Fruit fly (Drosophila melanogaster) whole organism, embryonic: ENCODE results near the gene Nmdar1.
A peak's percentile ranks its signal among the peaks of the same experiment; 100 is the strongest.

Experiments used
- Asciz ChIP-seq: fragments of 200-800 bp; sonication (Bioruptor generic); optimal IDR thresholded peaks from 2 replicates; lab custom pipeline; 2017; ENCODE audit warnings: missing biosample characterization, mild to moderate bottlenecking, missing genetic modification characterization, missing genetic modification reagents
- Atf3 ChIP-seq: fragments of 200-800 bp; sonication (Bioruptor generic); optimal IDR thresholded peaks from 3 replicates; lab custom pipeline; 2016; ENCODE audit warnings: missing biosample characterization, missing genetic modification characterization
- Atf6 ChIP-seq: fragments of 200-800 bp; sonication (Bioruptor generic); IDR thresholded peaks from 2 replicates; pipeline ENCODE4 v1.3.6; 2022; ENCODE audit warnings: missing biosample characterization, missing genetic modification characterization
- CG10321 ChIP-seq: fragments of 200-800 bp; sonication (Bioruptor generic); IDR thresholded peaks from 2 replicates; pipeline ENCODE4 v1.3.6; 2022; ENCODE audit warnings: missing biosample characterization, missing genetic modification characterization
- CG10366 ChIP-seq: fragments of 200-800 bp; sonication (Bioruptor generic); IDR thresholded peaks from 2 replicates; pipeline ENCODE4 v1.3.6; 2022; ENCODE audit warnings: missing biosample characterization, missing genetic modification characterization
- CG10565 ChIP-seq: fragments of 200-800 bp; sonication (Bioruptor generic); optimal IDR thresholded peaks from 3 replicates; lab custom pipeline; 2016; ENCODE audit warnings: missing biosample characterization, mild to moderate bottlenecking, missing genetic modification characterization
- CG11398 ChIP-seq: fragments of 200-800 bp; sonication (Bioruptor generic); optimal IDR thresholded peaks from 2 replicates; lab custom pipeline; 2016; ENCODE audit warnings: missing biosample characterization, missing genetic modification characterization
- CG11723 ChIP-seq: fragments of 200-800 bp; sonication (Bioruptor generic); optimal IDR thresholded peaks from 2 replicates; lab custom pipeline; 2017; ENCODE audit warnings: missing biosample characterization, mild to moderate bottlenecking, missing genetic modification characterization
- CG12236 ChIP-seq: fragments of 200-800 bp; sonication (Bioruptor generic); optimal IDR thresholded peaks from 2 replicates; lab custom pipeline; 2016; ENCODE audit warnings: missing biosample characterization, missing genetic modification characterization
- CG12659 ChIP-seq: fragments of 200-800 bp; sonication (Bioruptor generic); optimal IDR thresholded peaks from 3 replicates; lab custom pipeline; 2017; ENCODE audit warnings: mild to moderate bottlenecking, missing biosample characterization, missing genetic modification reagents, missing genetic modification characterization
- CG15269 ChIP-seq: fragments of 200-800 bp; sonication (Bioruptor generic); optimal IDR thresholded peaks from 2 replicates; lab custom pipeline; 2018; ENCODE audit warnings: missing biosample characterization, mild to moderate bottlenecking, missing genetic modification characterization, moderate library complexity
- CG1602 ChIP-seq: fragments of 200-800 bp; sonication (Bioruptor generic); optimal IDR thresholded peaks from 3 replicates; lab custom pipeline; 2016; ENCODE audit warnings: missing biosample characterization, missing genetic modification characterization
- CG17385 ChIP-seq: fragments of 200-800 bp; sonication (Bioruptor generic); optimal IDR thresholded peaks from 3 replicates; lab custom pipeline; 2018; ENCODE audit warnings: missing biosample characterization, mild to moderate bottlenecking, missing genetic modification characterization
- CG2889 ChIP-seq: fragments of 200-800 bp; sonication (Bioruptor generic); IDR thresholded peaks from 3 replicates; pipeline ENCODE4 v1.3.6; 2022; ENCODE audit warnings: missing biosample characterization, missing genetic modification characterization
- CG30431 ChIP-seq: fragments of 200-800 bp; sonication (Bioruptor generic); optimal IDR thresholded peaks from 2 replicates; lab custom pipeline; 2017; ENCODE audit warnings: missing biosample characterization, missing genetic modification characterization
- CG31365 ChIP-seq: fragments of 200-800 bp; sonication (Bioruptor generic); optimal IDR thresholded peaks from 2 replicates; lab custom pipeline; 2018; ENCODE audit warnings: missing biosample characterization, mild to moderate bottlenecking, missing genetic modification characterization
- CG6765 ChIP-seq: fragments of 200-800 bp; sonication (Bioruptor generic); optimal IDR thresholded peaks from 3 replicates; lab custom pipeline; 2017; ENCODE audit warnings: missing biosample characterization, mild to moderate bottlenecking, missing genetic modification characterization
- CG6791 ChIP-seq: fragments of 200-800 bp; sonication (Bioruptor generic); IDR thresholded peaks from 3 replicates; pipeline ENCODE4 v1.3.6; 2022; ENCODE audit warnings: missing biosample characterization, missing genetic modification characterization; ENCODE audit not compliant: partially characterized antibody
- CG8089 ChIP-seq: fragments of 200-800 bp; sonication (Bioruptor generic); optimal IDR thresholded peaks from 3 replicates; lab custom pipeline; 2016; ENCODE audit warnings: missing biosample characterization, missing genetic modification characterization
- CG9609 ChIP-seq: fragments of 200-800 bp; sonication (Bioruptor generic); optimal IDR thresholded peaks from 3 replicates; lab custom pipeline; 2016; ENCODE audit warnings: missing biosample characterization, missing genetic modification characterization
- CG9727 ChIP-seq: fragments of 200-800 bp; sonication (Bioruptor generic); optimal IDR thresholded peaks from 3 replicates; lab custom pipeline; 2017; ENCODE audit warnings: missing biosample characterization, mild to moderate bottlenecking, missing genetic modification characterization
- CG9876 ChIP-seq: fragments of 200-800 bp; sonication (Bioruptor generic); optimal IDR thresholded peaks from 2 replicates; lab custom pipeline; 2016; ENCODE audit warnings: missing biosample characterization, missing genetic modification characterization
- CG9932 ChIP-seq: fragments of 200-800 bp; sonication (Bioruptor generic); IDR thresholded peaks from 2 replicates; pipeline ENCODE4 v1.3.6; 2022; ENCODE audit warnings: missing biosample characterization, missing genetic modification characterization
- Dfd ChIP-seq, 2 experiments: fragments of >200 bp; optimal IDR thresholded peaks; 2 replicates each; lab custom pipeline; 2017; ENCODE audit warnings: missing biosample characterization in 2 of 2, missing genetic modification characterization in 2 of 2
- Dll ChIP-seq: fragments of 200-800 bp; sonication (Bioruptor generic); IDR thresholded peaks from 4 replicates; pipeline ENCODE4 v1.3.6; 2022; ENCODE audit warnings: missing biosample characterization, missing genetic modification characterization; ENCODE audit not compliant: partially characterized antibody
- Ets65A ChIP-seq: fragments of 200-800 bp; sonication (Bioruptor generic); peaks from one replicate; lab custom pipeline; 2016; ENCODE audit warnings: missing biosample characterization, missing genetic modification characterization
- Gsc ChIP-seq: fragments of 200-800 bp; sonication (Bioruptor generic); IDR thresholded peaks from 2 replicates; pipeline ENCODE4 v1.3.6; 2022; ENCODE audit warnings: missing biosample characterization, missing genetic modification characterization
- HLHmδ ChIP-seq: fragments of 200-800 bp; sonication (Bioruptor generic); optimal IDR thresholded peaks from 2 replicates; lab custom pipeline; 2018; ENCODE audit warnings: missing biosample characterization, mild to moderate bottlenecking, missing genetic modification characterization, moderate library complexity
- Hr39 ChIP-seq: fragments of >200 bp; optimal IDR thresholded peaks from 2 replicates; lab custom pipeline; 2017
- Lpt ChIP-seq: fragments of >200 bp; optimal IDR thresholded peaks from 2 replicates; lab custom pipeline; 2018; ENCODE audit warnings: missing biosample characterization, missing genetic modification characterization
- Med ChIP-seq: fragments of 200-800 bp; sonication (Bioruptor generic); peaks from one replicate; lab custom pipeline; 2016; ENCODE audit warnings: missing biosample characterization, missing genetic modification characterization, mild to moderate bottlenecking, inconsistent platforms, moderate library complexity
- Stat92E ChIP-seq, 3 experiments: fragments of >200 bp in 2 of 3; fragments of 200-800 bp in 1 of 3; sonication (Bioruptor generic) in 1 of 3; optimal IDR thresholded peaks; 2 replicates each; lab custom pipeline; 2017 to 2019; ENCODE audit warnings: missing biosample characterization in 3 of 3, missing genetic modification characterization in 3 of 3, mild to moderate bottlenecking in 1 of 3, moderate library complexity in 1 of 3
- ara ChIP-seq: fragments of 200-800 bp; sonication (Bioruptor generic); IDR thresholded peaks from 2 replicates; pipeline ENCODE4 v1.3.6; 2022; ENCODE audit warnings: missing biosample characterization, missing genetic modification characterization
- ash1 ChIP-seq: fragments of 200-800 bp; sonication (Bioruptor generic); optimal IDR thresholded peaks from 2 replicates; lab custom pipeline; 2018; ENCODE audit warnings: missing biosample characterization, mild to moderate bottlenecking, missing genetic modification characterization
- bowl ChIP-seq: fragments of 200-800 bp; sonication (Bioruptor generic); IDR thresholded peaks from 2 replicates; pipeline ENCODE4 v1.3.6; 2022; ENCODE audit warnings: missing biosample characterization, missing genetic modification characterization
- emc ChIP-seq: fragments of 200-800 bp; sonication (Bioruptor generic); optimal IDR thresholded peaks from 2 replicates; lab custom pipeline; 2016; ENCODE audit warnings: missing biosample characterization, missing genetic modification characterization
- jumu ChIP-seq: fragments of 200-800 bp; sonication (Bioruptor generic); optimal IDR thresholded peaks from 3 replicates; lab custom pipeline; 2016; ENCODE audit warnings: missing biosample characterization, missing genetic modification characterization
- ken ChIP-seq: fragments of 200-800 bp; sonication (Bioruptor generic); IDR thresholded peaks from 3 replicates; pipeline ENCODE4 v1.3.6; 2022; ENCODE audit warnings: missing biosample characterization, missing genetic modification characterization
- kni ChIP-seq: fragments of 200-800 bp; sonication (Bioruptor generic); optimal IDR thresholded peaks from 3 replicates; lab custom pipeline; 2017; ENCODE audit warnings: mild to moderate bottlenecking, missing biosample characterization, missing genetic modification reagents, missing genetic modification characterization
- lbe ChIP-seq: fragments of 200-800 bp; sonication (Bioruptor generic); optimal IDR thresholded peaks from 2 replicates; lab custom pipeline; 2016; ENCODE audit warnings: missing biosample characterization, mild to moderate bottlenecking, missing genetic modification characterization
- odd ChIP-seq: fragments of 200-800 bp; sonication (Bioruptor generic); optimal IDR thresholded peaks from 2 replicates; lab custom pipeline; 2017; ENCODE audit warnings: missing biosample characterization, mild to moderate bottlenecking, missing genetic modification characterization
- pho ChIP-seq: fragments of 200-800 bp; sonication (Bioruptor generic); optimal IDR thresholded peaks from 2 replicates; lab custom pipeline; 2016; ENCODE audit warnings: missing biosample characterization, missing genetic modification characterization
- pita ChIP-seq: fragments of 200-800 bp; sonication (Bioruptor generic); optimal IDR thresholded peaks from 2 replicates; lab custom pipeline; 2017; ENCODE audit warnings: missing biosample characterization, mild to moderate bottlenecking, missing genetic modification characterization
- pum ChIP-seq: fragments of 200-800 bp; sonication (Bioruptor generic); optimal IDR thresholded peaks from 2 replicates; lab custom pipeline; 2016; ENCODE audit warnings: missing biosample characterization, missing genetic modification characterization
- salm ChIP-seq: fragments of 200-800 bp; sonication (Bioruptor generic); optimal IDR thresholded peaks from 2 replicates; lab custom pipeline; 2018; ENCODE audit warnings: missing biosample characterization, mild to moderate bottlenecking, missing genetic modification characterization
- scrt ChIP-seq: fragments of 200-800 bp; sonication (Bioruptor generic); optimal IDR thresholded peaks from 2 replicates; lab custom pipeline; 2018; ENCODE audit warnings: missing biosample characterization, mild to moderate bottlenecking, missing genetic modification characterization, moderate library complexity
- shn ChIP-seq: fragments of 200-800 bp; sonication (Bioruptor generic); optimal IDR thresholded peaks from 3 replicates; lab custom pipeline; 2016; ENCODE audit warnings: missing biosample characterization, missing genetic modification characterization
- sim ChIP-seq: fragments of 200-800 bp; sonication (Bioruptor generic); IDR thresholded peaks from 2 replicates; pipeline ENCODE4 v1.3.6; 2022; ENCODE audit warnings: missing biosample characterization, missing genetic modification characterization
- sima ChIP-seq: fragments of 200-800 bp; sonication (Bioruptor generic); optimal IDR thresholded peaks from 2 replicates; lab custom pipeline; 2016; ENCODE audit warnings: missing biosample characterization, missing genetic modification characterization
- sna ChIP-seq: fragments of 200-800 bp; sonication (Bioruptor generic); IDR thresholded peaks from 2 replicates; pipeline ENCODE4 v1.3.6; 2022; ENCODE audit warnings: missing biosample characterization, missing genetic modification characterization; ENCODE audit not compliant: partially characterized antibody
- yki ChIP-seq: fragments of >200 bp; optimal IDR thresholded peaks from 3 replicates; lab custom pipeline; 2018

The Nmdar1 gene

dm6 chr3R:5517002-5517875 is 5.9 kb downstream of the Nmdar1 start, which contains the start of gene Itpr (continued):
- peak in 1 of 2 experiments; percentile 3 for TF ChIP-seq Dfd (GFP tag; optimal IDR thresholded peaks at IDR 0.05; lab: Kevin White, UChicago)
- no peak for TF ChIP-seq CG10565 (GFP tag; lab: Kevin White, UChicago)
- no peak for TF ChIP-seq bowl (GFP tag; lab: Robert Waterston, UW)
- TF ChIP-seq pho, result no peak
- no peak for TF ChIP-seq CG11723 (GFP tag; lab: Kevin White, UChicago)
- peak; percentile 86 for TF ChIP-seq Med (GFP tag; lab: Kevin White, UChicago)
- no peak for TF ChIP-seq ken
- TF ChIP-seq sna, result peak; percentile 55
- TF ChIP-seq kni, result peak; percentile 59
- TF ChIP-seq sim (GFP tag; lab: Robert Waterston, UW), result no peak
- TF ChIP-seq Ets65A, result no peak
- peak; percentile 2 for TF ChIP-seq scrt
- TF ChIP-seq pum (GFP tag; lab: Kevin White, UChicago), result no peak
- TF ChIP-seq CG10321 (GFP tag; lab: Robert Waterston, UW), result no peak
- TF ChIP-seq CG10366, result no peak
- TF ChIP-seq CG9932, result 0 out of 2 replicates have a peak, but pooled peaks have one; percentile 16
- TF ChIP-seq pita (GFP tag; lab: Kevin White, UChicago), result no peak
- no peak for TF ChIP-seq Atf6 (GFP tag; lab: Robert Waterston, UW)
- no peak for TF ChIP-seq jumu (GFP tag; lab: Kevin White, UChicago)
- TF ChIP-seq CG9727 (GFP tag; lab: Kevin White, UChicago), result peak; percentile 16
- no peak for TF ChIP-seq CG1602 (GFP tag; lab: Kevin White, UChicago)
- no peak for TF ChIP-seq CG2889 (GFP tag; lab: Robert Waterston, UW)
- peak; percentile 54; the same call in 2 of the 4 replicates for TF ChIP-seq Dll
- TF ChIP-seq emc (GFP tag; lab: Kevin White, UChicago), result no peak
- TF ChIP-seq CG12659, result peak; percentile 39
- no peak for TF ChIP-seq CG6765 (GFP tag; lab: Kevin White, UChicago)
- TF ChIP-seq HLHmδ (GFP tag; lab: Kevin White, UChicago), result peak; percentile 55
- TF ChIP-seq CG12236 (GFP tag; lab: Kevin White, UChicago), result no peak
- no peak for TF ChIP-seq ash1 (GFP tag; lab: Kevin White, UChicago)
- TF ChIP-seq sima, result no peak
- no peak for TF ChIP-seq Lpt (GFP tag; lab: Kevin White, UChicago)
- no peak for TF ChIP-seq shn
- no peak for TF ChIP-seq CG30431 (GFP tag; lab: Kevin White, UChicago)
- no peak for TF ChIP-seq ara (GFP tag; lab: Robert Waterston, UW)
- TF ChIP-seq CG9876 (GFP tag; lab: Kevin White, UChicago), result no peak
- no peak for TF ChIP-seq Hr39
- TF ChIP-seq Asciz (GFP tag; lab: Kevin White, UChicago), result no peak
- no peak for TF ChIP-seq CG9609 (GFP tag; lab: Kevin White, UChicago)
- no peak for TF ChIP-seq salm (tag; lab: Kevin White, UChicago)
- peak; percentile 69 for TF ChIP-seq CG17385
- TF ChIP-seq yki (lab: Kevin White, UChicago), result no peak
- TF ChIP-seq CG11398 (GFP tag; lab: Kevin White, UChicago), result no peak
- no peak for TF ChIP-seq Stat92E (GFP tag; optimal IDR thresholded peaks at IDR 0.05; lab: Kevin White, UChicago)
- peak; percentile 9 for TF ChIP-seq odd
- TF ChIP-seq lbe (GFP tag; lab: Kevin White, UChicago), result no peak
- TF ChIP-seq CG8089, result no peak
- TF ChIP-seq CG15269 (tag; lab: Kevin White, UChicago), result no peak
- no peak for TF ChIP-seq Atf3 (GFP tag; lab: Kevin White, UChicago)
- no peak for TF ChIP-seq CG6791 (GFP tag; lab: Robert Waterston, UW)
- no peak for TF ChIP-seq CG31365 (tag; lab: Kevin White, UChicago)
- no peak for TF ChIP-seq Gsc (GFP tag; lab: Robert Waterston, UW)
